Worm (Caenorhabditis elegans) whole organism, L4 larva: Measurements from ENCODE around the gene Y46G5A.14.

Source experiments
- F10B5.3 ChIP-seq: sonication (generic microtip); optimal IDR thresholded peaks from 2 replicates; lab custom pipeline; 2016; ENCODE audit warnings: mild to moderate bottlenecking, missing genetic modification characterization, missing compliant biosample characterization
- F44E2.7 ChIP-seq: fragments of 200-800 bp; sonication (Bioruptor generic); IDR thresholded peaks from 2 replicates; pipeline ENCODE4 v2.1.2; 2022; ENCODE audit warnings: missing genetic modification characterization, missing compliant biosample characterization
- F49E8.2 ChIP-seq: sonication (generic microtip); optimal IDR thresholded peaks from 2 replicates; lab custom pipeline; 2016; ENCODE audit warnings: missing compliant biosample characterization, mild to moderate bottlenecking, missing genetic modification characterization, borderline replicate concordance
- ZK337.2 ChIP-seq: fragments of 200-800 bp; sonication (Bioruptor generic); IDR thresholded peaks from 2 replicates; pipeline ENCODE4 v1.3.6; 2022; ENCODE audit warnings: missing genetic modification reagents, missing genetic modification characterization, missing compliant biosample characterization
- ZK546.5 ChIP-seq, 2 experiments: sonication (generic microtip); optimal IDR thresholded peaks; 2 replicates each; lab custom pipeline; 2017; ENCODE audit warnings: missing biosample characterization in 2 of 2, missing genetic modification characterization in 2 of 2
- aly-2 ChIP-seq: sonication (generic microtip); optimal IDR thresholded peaks from 2 replicates; lab custom pipeline; 2018; ENCODE audit warnings: missing biosample characterization, missing genetic modification characterization
- attf-4 ChIP-seq: sonication (generic microtip); optimal IDR thresholded peaks from 3 replicates; lab custom pipeline; 2017; ENCODE audit warnings: missing biosample characterization, missing genetic modification characterization
- ceh-20 ChIP-seq: fragments of 200-800 bp; sonication (Bioruptor generic); IDR thresholded peaks from 2 replicates; pipeline ENCODE4 v1.3.6; 2022; ENCODE audit warnings: missing genetic modification reagents, missing genetic modification characterization, missing compliant biosample characterization
- cey-2 ChIP-seq: sonication (generic microtip); optimal IDR thresholded peaks from 3 replicates; lab custom pipeline; 2017; ENCODE audit warnings: missing genetic modification characterization, mild to moderate bottlenecking, missing compliant biosample characterization, antibody characterized with exemption, borderline replicate concordance; ENCODE audit not compliant: insufficient read depth
- daf-12 ChIP-seq: fragments of 150-350 bp; optimal IDR thresholded peaks from 2 replicates; lab custom pipeline; 2014; ENCODE audit warnings: missing biosample characterization, missing genetic modification reagents, missing genetic modification characterization
- daf-8 ChIP-seq: fragments of 200-800 bp; sonication (Bioruptor generic); IDR thresholded peaks from 2 replicates; pipeline ENCODE4 v1.3.6; 2022; ENCODE audit warnings: missing genetic modification characterization, missing compliant biosample characterization
- dmd-9 ChIP-seq: fragments of 200-800 bp; sonication (Bioruptor generic); IDR thresholded peaks from 2 replicates; pipeline ENCODE4 v1.3.6; 2022; ENCODE audit warnings: missing genetic modification reagents, missing genetic modification characterization, missing compliant biosample characterization
- dve-1 ChIP-seq: sonication (generic microtip); optimal IDR thresholded peaks from 2 replicates; lab custom pipeline; 2017; ENCODE audit warnings: antibody characterized with exemption, mild to moderate bottlenecking, missing genetic modification characterization, missing compliant biosample characterization; ENCODE audit not compliant: insufficient read depth
- egl-43 ChIP-seq: fragments of 200-800 bp; sonication (Bioruptor generic); IDR thresholded peaks from 2 replicates; pipeline ENCODE4 v1.3.6; 2022; ENCODE audit warnings: missing genetic modification reagents, missing genetic modification characterization, missing compliant biosample characterization
- hif-1 ChIP-seq, 2 experiments: sonication (generic microtip); optimal IDR thresholded peaks; 2 replicates each; lab custom pipeline; 2016 to 2017; ENCODE audit warnings: missing compliant biosample characterization in 2 of 2, missing genetic modification characterization in 2 of 2, missing genetic modification reagents in 2 of 2, missing genotype in 2 of 2, mild to moderate bottlenecking in 1 of 2
- hlh-11 ChIP-seq: fragments of 200-800 bp; sonication (Bioruptor generic); optimal IDR thresholded peaks from 2 replicates; lab custom pipeline; 2018; ENCODE audit warnings: mild to moderate bottlenecking, missing genetic modification characterization, missing compliant biosample characterization
- hlh-30 ChIP-seq: sonication (generic microtip); optimal IDR thresholded peaks from 2 replicates; lab custom pipeline; 2017; ENCODE audit warnings: antibody characterized with exemption, mild to moderate bottlenecking, missing genetic modification characterization, missing compliant biosample characterization; ENCODE audit not compliant: insufficient read depth
- hmg-1.1 ChIP-seq: fragments of 200-800 bp; sonication (Bioruptor generic); IDR thresholded peaks from 2 replicates; pipeline ENCODE4 v1.3.6; 2022; ENCODE audit warnings: missing genetic modification reagents, missing genetic modification characterization, missing compliant biosample characterization
- lim-7 ChIP-seq: fragments of 200-800 bp; sonication (Bioruptor generic); IDR thresholded peaks from 2 replicates; pipeline ENCODE4 v1.3.6; 2022; ENCODE audit warnings: missing genetic modification characterization, missing compliant biosample characterization
- lin-15B ChIP-seq: fragments of 150-350 bp; sonication (generic microtip); optimal IDR thresholded peaks from 3 replicates; lab custom pipeline; 2014; ENCODE audit warnings: missing biosample characterization, missing genetic modification characterization
- lin-38 ChIP-seq: fragments of 200-800 bp; sonication (Bioruptor generic); IDR thresholded peaks from 2 replicates; pipeline ENCODE4 v1.3.6; 2022; ENCODE audit warnings: missing genetic modification reagents, missing genetic modification characterization, missing compliant biosample characterization
- lir-3 ChIP-seq: sonication (generic microtip); optimal IDR thresholded peaks from 2 replicates; lab custom pipeline; 2016; ENCODE audit warnings: mild to moderate bottlenecking, missing genetic modification characterization, missing compliant biosample characterization
- madf-9 ChIP-seq: fragments of 200-800 bp; sonication (Bioruptor generic); conservative IDR thresholded peaks from 2 replicates; pipeline ENCODE4 v1.3.6; 2022; ENCODE audit warnings: missing genetic modification reagents, missing genetic modification characterization, missing compliant biosample characterization
- nhr-102 ChIP-seq: sonication (generic microtip); optimal IDR thresholded peaks from 2 replicates; lab custom pipeline; 2016; ENCODE audit warnings: mild to moderate bottlenecking, missing genetic modification characterization, moderate library complexity, missing compliant biosample characterization
- nhr-111 ChIP-seq: fragments of 200-800 bp; sonication (Bioruptor generic); optimal IDR thresholded peaks from 2 replicates; lab custom pipeline; 2018; ENCODE audit warnings: mild to moderate bottlenecking, missing genetic modification characterization, missing compliant biosample characterization
- nhr-25 ChIP-seq: sonication (generic microtip); optimal IDR thresholded peaks from 2 replicates; lab custom pipeline; 2017; ENCODE audit warnings: missing genetic modification characterization, mild to moderate bottlenecking, missing compliant biosample characterization, antibody characterized with exemption, moderate library complexity, borderline replicate concordance; ENCODE audit not compliant: insufficient read depth
- pqm-1 ChIP-seq: sonication (generic microtip); optimal IDR thresholded peaks from 2 replicates; lab custom pipeline; 2017; ENCODE audit warnings: missing biosample characterization, missing genetic modification characterization
- saeg-2 ChIP-seq: fragments of 200-800 bp; sonication (Bioruptor generic); IDR thresholded peaks from 2 replicates; pipeline ENCODE4 v1.3.6; 2022; ENCODE audit warnings: missing genetic modification reagents, missing genetic modification characterization, missing compliant biosample characterization
- set-16 ChIP-seq: fragments of 200-800 bp; sonication (Bioruptor generic); IDR thresholded peaks from 2 replicates; pipeline ENCODE4 v1.3.6; 2022; ENCODE audit warnings: missing genetic modification reagents, missing genetic modification characterization, missing compliant biosample characterization
- tra-1 ChIP-seq: fragments of 200-800 bp; sonication (Bioruptor generic); IDR thresholded peaks from 2 replicates; pipeline ENCODE4 v1.3.6; 2022; ENCODE audit warnings: missing genetic modification reagents, missing genetic modification characterization, missing compliant biosample characterization
- unc-62 ChIP-seq, 3 experiments: fragments of 150-350 bp in 1 of 3; sonication (generic microtip); optimal IDR thresholded peaks in 2 of 3; peaks in 1 of 3; 1 replicate in 1 of 3; 2 replicates in 2 of 3; lab custom pipeline; 2014 to 2017; ENCODE audit warnings: missing biosample characterization in 3 of 3, missing genetic modification characterization in 3 of 3, missing genetic modification reagents in 3 of 3, missing genotype in 1 of 3
- zip-2 ChIP-seq: fragments of 150-350 bp; optimal IDR thresholded peaks from 2 replicates; lab custom pipeline; 2014; ENCODE audit warnings: missing biosample characterization, missing genetic modification characterization
- ztf-11 ChIP-seq: fragments of 150-350 bp; optimal IDR thresholded peaks from 2 replicates; lab custom pipeline; 2014; ENCODE audit warnings: missing biosample characterization, missing genetic modification characterization

The Y46G5A.14 gene

ce11 chrII:12805765-12806384, 31.4 kb downstream of the Y46G5A.14 start (continued):
- TF ChIP-seq tra-1, result no peak
- no peak for TF ChIP-seq nhr-25
- TF ChIP-seq attf-4 (tag; lab: Kevin White, UChicago), result no peak
- TF ChIP-seq lir-3, result no peak
- TF ChIP-seq F44E2.7 (GFP tag; lab: Robert Waterston, UW), result no peak
- no peak for TF ChIP-seq nhr-102 (tag; lab: Kevin White, UChicago)
- peak; percentile 69; the same call in 1 of the 2 replicates for TF ChIP-seq egl-43 (GFP tag; lab: Robert Waterston, UW)
- TF ChIP-seq F10B5.3 (tag; lab: Kevin White, UChicago), result no peak
- TF ChIP-seq lin-15B (tag; lab: Kevin White, UChicago), result no peak
- no peak for TF ChIP-seq daf-12 (tag; lab: Kevin White, UChicago)
- TF ChIP-seq daf-8 (GFP tag; lab: Robert Waterston, UW), result no peak
- peak; percentile 5 for TF ChIP-seq dve-1 (tag; lab: Kevin White, UChicago)
- TF ChIP-seq F49E8.2 (tag; lab: Kevin White, UChicago), result no peak
- TF ChIP-seq madf-9 (GFP tag; lab: Robert Waterston, UW), result no peak

ce11 chrII:12806602-12807182, 32.2 kb downstream of the Y46G5A.14 start, which contains the start of gene spds-1:
TSS of gene spds-1 (plus strand) at chrII:12806899.
- TF ChIP-seq ZK546.5 (tag; optimal IDR thresholded peaks at IDR 0.05; lab: Kevin White, UChicago), result no peak
- TF ChIP-seq set-16 (GFP tag; lab: Robert Waterston, UW), result peak; percentile 60
- no peak for TF ChIP-seq attf-4 (tag; lab: Kevin White, UChicago)
- TF ChIP-seq hmg-1.1, result no peak
- TF ChIP-seq hlh-30 (tag; lab: Kevin White, UChicago), result no peak
- TF ChIP-seq pqm-1 (tag; lab: Kevin White, UChicago), result peak; percentile 48
- TF ChIP-seq dmd-9, result no peak
- no peak for TF ChIP-seq saeg-2
- peak; percentile 8 for TF ChIP-seq hlh-11 (tag; lab: Kevin White, UChicago)

- TF ChIP-seq cey-2 (tag; lab: Kevin White, UChicago) (no peak), lim-7 (GFP tag; lab: Robert Waterston, UW) (no peak), ZK337.2 (GFP tag; lab: Robert Waterston, UW) (no peak), ceh-20 (GFP tag; lab: Robert Waterston, UW) (no peak), F49E8.2 (tag; lab: Kevin White, UChicago) (peak; percentile 68), unc-62 (GFP tag; optimal IDR thresholded peaks at IDR 0.05 in 1 of 2; lab: Kevin White, UChicago) (no peak), unc-62 (tag; optimal IDR thresholded peaks at IDR 0.05; lab: Kevin White, UChicago) (no peak), aly-2 (tag; lab: Kevin White, UChicago) (no peak), nhr-111 (GFP tag; lab: Kevin White, UChicago) (no peak), lin-38 (GFP tag; lab: Robert Waterston, UW) (peak; percentile 36; the same call in 1 of the 2 replicates), ztf-11 (tag; lab: Kevin White, UChicago) (no peak)
These were observed 34.2 kb downstream of the Y46G5A.14 start for ce11 chrII:12808746-12809145.

ce11 chrII:12809725-12810124, 35.2 kb downstream of the Y46G5A.14 start:
- TF ChIP-seq egl-43 (GFP tag; lab: Robert Waterston, UW) (no peak), hif-1 (tag; optimal IDR thresholded peaks at IDR 0.05; lab: Kevin White, UChicago) (peak in 1 of 2 experiments; percentile 37), zip-2 (peak; percentile 87), nhr-25 (no peak)
